Fruit fly (Drosophila melanogaster) whole organism, embryonic: ENCODE data around the gene upSET.

ENCODE experiments used
- ATbp ChIP-seq: fragments of 200-800 bp; sonication (Bioruptor generic); optimal IDR thresholded peaks from 2 replicates; lab custom pipeline; 2017; ENCODE audit warnings: missing biosample characterization, mild to moderate bottlenecking, missing genetic modification characterization, missing genetic modification reagents
- Atf6 ChIP-seq: fragments of 200-800 bp; sonication (Bioruptor generic); IDR thresholded peaks from 2 replicates; pipeline ENCODE4 v1.3.6; 2022; ENCODE audit warnings: missing biosample characterization, missing genetic modification characterization
- BEAF-32 ChIP-seq: fragments of 200-800 bp; sonication (Bioruptor generic); optimal IDR thresholded peaks from 3 replicates; lab custom pipeline; 2017; ENCODE audit warnings: missing biosample characterization, missing genetic modification characterization, mild to moderate bottlenecking, moderate library complexity, missing genetic modification reagents
- Bgb ChIP-seq: fragments of 200-800 bp; sonication (Bioruptor generic); IDR thresholded peaks from 2 replicates; pipeline ENCODE4 v1.3.6; 2022; ENCODE audit warnings: missing biosample characterization, missing genetic modification characterization; ENCODE audit not compliant: partially characterized antibody
- CG1024 ChIP-seq: fragments of 200-800 bp; sonication (Bioruptor generic); IDR thresholded peaks from 2 replicates; pipeline ENCODE4 v1.3.6; 2022; ENCODE audit warnings: missing biosample characterization, missing genetic modification characterization
- CG10267 ChIP-seq: fragments of 200-800 bp; sonication (Bioruptor generic); optimal IDR thresholded peaks from 2 replicates; lab custom pipeline; 2018; ENCODE audit warnings: missing biosample characterization, mild to moderate bottlenecking, missing genetic modification characterization, moderate library complexity
- CG10431 ChIP-seq: fragments of 200-800 bp; sonication (Bioruptor generic); optimal IDR thresholded peaks from 3 replicates; lab custom pipeline; 2018; ENCODE audit warnings: missing biosample characterization, mild to moderate bottlenecking, missing genetic modification characterization
- CG11093 ChIP-seq: fragments of 200-800 bp; sonication (Bioruptor generic); IDR thresholded peaks from 3 replicates; pipeline ENCODE4 v1.3.6; 2022; ENCODE audit warnings: missing biosample characterization, missing genetic modification characterization
- CG1233 ChIP-seq: fragments of 200-800 bp; sonication (Bioruptor generic); optimal IDR thresholded peaks from 4 replicates; lab custom pipeline; 2018; ENCODE audit warnings: missing biosample characterization, mild to moderate bottlenecking, missing genetic modification characterization
- CG14441 ChIP-seq: fragments of 200-800 bp; sonication (Bioruptor generic); IDR thresholded peaks from 2 replicates; pipeline ENCODE4 v1.3.6; 2022; ENCODE audit warnings: missing biosample characterization, missing genetic modification characterization
- CG1602 ChIP-seq: fragments of 200-800 bp; sonication (Bioruptor generic); optimal IDR thresholded peaks from 3 replicates; lab custom pipeline; 2016; ENCODE audit warnings: missing biosample characterization, missing genetic modification characterization
- CG17361 ChIP-seq: fragments of 200-800 bp; sonication (Bioruptor generic); IDR thresholded peaks from 3 replicates; pipeline ENCODE4 v1.3.6; 2022; ENCODE audit warnings: missing biosample characterization, missing genetic modification characterization
- CG2120 ChIP-seq: fragments of 200-800 bp; sonication (Bioruptor generic); optimal IDR thresholded peaks from 3 replicates; lab custom pipeline; 2016; ENCODE audit warnings: missing biosample characterization, missing genetic modification characterization
- CG2678 ChIP-seq: fragments of 200-800 bp; sonication (Bioruptor generic); optimal IDR thresholded peaks from 3 replicates; lab custom pipeline; 2019; ENCODE audit warnings: missing biosample characterization, mild to moderate bottlenecking, missing genetic modification characterization, moderate library complexity
- CG30020 ChIP-seq: fragments of 200-800 bp; optimal IDR thresholded peaks from 2 replicates; lab custom pipeline; 2019; ENCODE audit warnings: missing biosample characterization, mild to moderate bottlenecking, missing genetic modification characterization, moderate library complexity
- CG34224 ChIP-seq: fragments of 200-800 bp; sonication (Bioruptor generic); IDR thresholded peaks from 3 replicates; pipeline ENCODE4 v1.3.6; 2022; ENCODE audit warnings: missing biosample characterization, missing genetic modification characterization; ENCODE audit not compliant: partially characterized antibody
- CG6683 ChIP-seq: fragments of 200-800 bp; sonication (Bioruptor generic); optimal IDR thresholded peaks from 2 replicates; lab custom pipeline; 2017; ENCODE audit warnings: missing biosample characterization, mild to moderate bottlenecking, missing genetic modification characterization, missing genetic modification reagents
- CG6791 ChIP-seq: fragments of 200-800 bp; sonication (Bioruptor generic); IDR thresholded peaks from 3 replicates; pipeline ENCODE4 v1.3.6; 2022; ENCODE audit warnings: missing biosample characterization, missing genetic modification characterization; ENCODE audit not compliant: partially characterized antibody
- CG9932 ChIP-seq: fragments of 200-800 bp; sonication (Bioruptor generic); IDR thresholded peaks from 2 replicates; pipeline ENCODE4 v1.3.6; 2022; ENCODE audit warnings: missing biosample characterization, missing genetic modification characterization
- CTCF ChIP-seq: fragments of 200-800 bp; sonication (Bioruptor generic); optimal IDR thresholded peaks from 2 replicates; lab custom pipeline; 2017; ENCODE audit warnings: missing biosample characterization, mild to moderate bottlenecking, missing genetic modification characterization, moderate library complexity
- Camta ChIP-seq: fragments of 200-800 bp; sonication (Bioruptor generic); optimal IDR thresholded peaks from 2 replicates; lab custom pipeline; 2016; ENCODE audit warnings: missing biosample characterization, missing genetic modification characterization
- Dbx ChIP-seq: fragments of 200-800 bp; sonication (Bioruptor generic); IDR thresholded peaks from 3 replicates; pipeline ENCODE4 v1.3.6; 2022; ENCODE audit warnings: missing biosample characterization, missing genetic modification characterization
- Dref ChIP-seq: fragments of 200-800 bp; sonication (Bioruptor generic); IDR thresholded peaks from 2 replicates; pipeline ENCODE4 v1.3.6; 2022; ENCODE audit warnings: missing biosample characterization, missing genetic modification characterization
- Ets65A ChIP-seq: fragments of 200-800 bp; sonication (Bioruptor generic); peaks from one replicate; lab custom pipeline; 2016; ENCODE audit warnings: missing biosample characterization, missing genetic modification characterization
- Fer3 ChIP-seq: fragments of 200-800 bp; sonication (Bioruptor generic); optimal IDR thresholded peaks from 2 replicates; lab custom pipeline; 2018; ENCODE audit warnings: missing biosample characterization, mild to moderate bottlenecking, missing genetic modification characterization, moderate library complexity
- H15 ChIP-seq: fragments of 200-800 bp; sonication (Bioruptor generic); IDR thresholded peaks from 3 replicates; pipeline ENCODE4 v1.3.6; 2022; ENCODE audit warnings: missing biosample characterization, missing genetic modification characterization
- HLH4C ChIP-seq: fragments of 200-800 bp; sonication (Bioruptor generic); IDR thresholded peaks from 3 replicates; pipeline ENCODE4 v1.3.6; 2022; ENCODE audit warnings: missing biosample characterization, missing genetic modification characterization; ENCODE audit not compliant: partially characterized antibody
- Hand ChIP-seq: fragments of 200-800 bp; sonication (Bioruptor generic); optimal IDR thresholded peaks from 2 replicates; lab custom pipeline; 2017; ENCODE audit warnings: mild to moderate bottlenecking, missing biosample characterization, missing genetic modification reagents, missing genetic modification characterization
- Kr ChIP-seq: fragments of 200-800 bp; sonication (Bioruptor generic); optimal IDR thresholded peaks from 2 replicates; lab custom pipeline; 2017; ENCODE audit warnings: missing biosample characterization, mild to moderate bottlenecking, missing genetic modification characterization
- MESR4 ChIP-seq: fragments of 200-800 bp; sonication (Bioruptor generic); optimal IDR thresholded peaks from 2 replicates; lab custom pipeline; 2018; ENCODE audit warnings: missing biosample characterization, mild to moderate bottlenecking, missing genetic modification characterization, moderate library complexity
- Max ChIP-seq: fragments of 200-800 bp; sonication (Bioruptor generic); optimal IDR thresholded peaks from 2 replicates; lab custom pipeline; 2016; ENCODE audit warnings: missing biosample characterization, mild to moderate bottlenecking, missing genetic modification characterization
- Nf-YB ChIP-seq: fragments of 200-800 bp; sonication (Bioruptor generic); optimal IDR thresholded peaks from 3 replicates; lab custom pipeline; 2019; ENCODE audit warnings: missing biosample characterization, mild to moderate bottlenecking, missing genetic modification characterization, moderate library complexity
- Nf-YC ChIP-seq: fragments of 200-800 bp; optimal IDR thresholded peaks from 3 replicates; lab custom pipeline; 2019; ENCODE audit warnings: missing biosample characterization, mild to moderate bottlenecking, missing genetic modification characterization, moderate library complexity
- Optix ChIP-seq: fragments of 200-800 bp; sonication (Bioruptor generic); IDR thresholded peaks from 3 replicates; pipeline ENCODE4 v1.3.6; 2022; ENCODE audit warnings: missing biosample characterization, missing genetic modification characterization
- Pdp1 ChIP-seq, 2 experiments: fragments of 200-800 bp; sonication (Bioruptor generic); optimal IDR thresholded peaks; 3 replicates each; lab custom pipeline; 2016; ENCODE audit warnings: missing biosample characterization in 2 of 2, missing genetic modification characterization in 2 of 2, mild to moderate bottlenecking in 1 of 2, moderate library complexity in 1 of 2
- Xbp1 ChIP-seq: fragments of 200-800 bp; sonication (Bioruptor generic); optimal IDR thresholded peaks from 3 replicates; lab custom pipeline; 2016; ENCODE audit warnings: missing biosample characterization, mild to moderate bottlenecking, missing genetic modification characterization
- caup ChIP-seq: fragments of 200-800 bp; sonication (Bioruptor generic); optimal IDR thresholded peaks from 3 replicates; lab custom pipeline; 2017; ENCODE audit warnings: missing biosample characterization, mild to moderate bottlenecking, missing genetic modification characterization, moderate library complexity; ENCODE audit not compliant: severe bottlenecking
- corto ChIP-seq: fragments of 200-800 bp; sonication (Bioruptor generic); optimal IDR thresholded peaks from 2 replicates; lab custom pipeline; 2016; ENCODE audit warnings: missing biosample characterization, mild to moderate bottlenecking, missing genetic modification characterization, moderate library complexity
- emc ChIP-seq: fragments of 200-800 bp; sonication (Bioruptor generic); optimal IDR thresholded peaks from 2 replicates; lab custom pipeline; 2016; ENCODE audit warnings: missing biosample characterization, missing genetic modification characterization
- grn ChIP-seq: fragments of 200-800 bp; sonication (Bioruptor generic); optimal IDR thresholded peaks from 3 replicates; lab custom pipeline; 2017; ENCODE audit warnings: missing biosample characterization, missing genetic modification characterization
- gsb-n ChIP-seq: fragments of 200-800 bp; sonication (Bioruptor generic); optimal IDR thresholded peaks from 3 replicates; lab custom pipeline; 2018; ENCODE audit warnings: missing biosample characterization, mild to moderate bottlenecking, missing genetic modification characterization
- hb ChIP-seq: fragments of 200-800 bp; sonication (Bioruptor generic); IDR thresholded peaks from 3 replicates; pipeline ENCODE4 v1.3.6; 2022; ENCODE audit warnings: missing biosample characterization, missing genetic modification characterization; ENCODE audit not compliant: partially characterized antibody
- ind ChIP-seq: fragments of 200-800 bp; sonication (Bioruptor generic); optimal IDR thresholded peaks from 3 replicates; lab custom pipeline; 2016; ENCODE audit warnings: missing biosample characterization, missing genetic modification characterization
- jumu ChIP-seq: fragments of 200-800 bp; sonication (Bioruptor generic); optimal IDR thresholded peaks from 3 replicates; lab custom pipeline; 2016; ENCODE audit warnings: missing biosample characterization, missing genetic modification characterization
- mld ChIP-seq: fragments of 200-800 bp; sonication (Bioruptor generic); IDR thresholded peaks from 3 replicates; pipeline ENCODE4 v1.3.6; 2022; ENCODE audit warnings: missing biosample characterization, missing genetic modification characterization; ENCODE audit not compliant: partially characterized antibody
- nerfin-2 ChIP-seq: fragments of 200-800 bp; sonication (Bioruptor generic); IDR thresholded peaks from 2 replicates; pipeline ENCODE4 v1.3.6; 2022; ENCODE audit warnings: missing biosample characterization, missing genetic modification characterization; ENCODE audit not compliant: partially characterized antibody
- oc ChIP-seq: fragments of 200-800 bp; sonication (Bioruptor generic); optimal IDR thresholded peaks from 2 replicates; lab custom pipeline; 2018; ENCODE audit warnings: missing biosample characterization, mild to moderate bottlenecking, missing genetic modification characterization, moderate library complexity
- repo ChIP-seq: fragments of 200-800 bp; sonication (Bioruptor generic); optimal IDR thresholded peaks from 2 replicates; lab custom pipeline; 2016; ENCODE audit warnings: missing biosample characterization, missing genetic modification characterization
- stwl ChIP-seq: fragments of 200-800 bp; sonication (Bioruptor generic); optimal IDR thresholded peaks from 3 replicates; lab custom pipeline; 2018; ENCODE audit warnings: missing biosample characterization, mild to moderate bottlenecking, missing genetic modification characterization, moderate library complexity
- tna ChIP-seq: fragments of 200-800 bp; sonication (Bioruptor generic); IDR thresholded peaks from 2 replicates; pipeline ENCODE4 v1.3.6; 2022; ENCODE audit warnings: missing biosample characterization, missing genetic modification characterization; ENCODE audit not compliant: partially characterized antibody

upSET gene

dm6 chr3L:14036867-14037313, 35.0 kb downstream of the upSET start, which contains the start of gene Hsp110 (continued):
- peak; percentile 7 for TF ChIP-seq jumu (GFP tag; lab: Kevin White, UChicago)
- peak; percentile 32 for TF ChIP-seq Nf-YC (tag; lab: Kevin White, UChicago)
- peak; percentile 7 for TF ChIP-seq repo (GFP tag; lab: Kevin White, UChicago)
- TF ChIP-seq CG2678 (tag; lab: Kevin White, UChicago) = peak; percentile 7
- TF ChIP-seq Kr (GFP tag; lab: Kevin White, UChicago) = no peak
- peak; percentile 3 for TF ChIP-seq oc (tag; lab: Kevin White, UChicago)
- TF ChIP-seq Atf6 (GFP tag; lab: Robert Waterston, UW) = peak; percentile 19; the same call in 1 of the 2 replicates
- TF ChIP-seq H15 (GFP tag; lab: Robert Waterston, UW) = no peak
- peak; percentile 67 for TF ChIP-seq CG10267 (tag; lab: Kevin White, UChicago)
- TF ChIP-seq Xbp1 (GFP tag; lab: Kevin White, UChicago) = peak; percentile 5
- TF ChIP-seq ind = no peak
- peak; percentile 98 for TF ChIP-seq nerfin-2 (GFP tag; lab: Robert Waterston, UW)
- peak; percentile 29 for TF ChIP-seq Nf-YB (GFP tag; lab: Kevin White, UChicago)
- peak; percentile 80 for TF ChIP-seq grn (GFP tag; lab: Kevin White, UChicago)
- peak; percentile 76 for TF ChIP-seq CG9932 (GFP tag; lab: Robert Waterston, UW)
- no peak for TF ChIP-seq CG11093
- peak; percentile 32 for TF ChIP-seq CG30020 (tag; lab: Kevin White, UChicago)
- TF ChIP-seq CG17361 = peak; percentile 26; the same call in 1 of the 3 replicates
- TF ChIP-seq Bgb (GFP tag; lab: Robert Waterston, UW) = peak; percentile 100
- TF ChIP-seq mld (GFP tag; lab: Robert Waterston, UW) = peak; percentile 99
- peak; percentile 99 for TF ChIP-seq tna (GFP tag; lab: Robert Waterston, UW)
- peak; percentile 99 for TF ChIP-seq hb (GFP tag; lab: Robert Waterston, UW)
- peak; percentile 44 for TF ChIP-seq Ets65A (GFP tag; lab: Kevin White, UChicago)
- peak; percentile 100 for TF ChIP-seq CG34224
- peak; percentile 47 for TF ChIP-seq gsb-n (tag; lab: Kevin White, UChicago)
- peak; percentile 9 for TF ChIP-seq CTCF
- TF ChIP-seq CG10431 = no peak
- TF ChIP-seq MESR4 = peak; percentile 45
- TF ChIP-seq CG6683 (GFP tag; lab: Kevin White, UChicago) = no peak
- peak; percentile 98 for TF ChIP-seq Dref (GFP tag; lab: Robert Waterston, UW)
- TF ChIP-seq corto (GFP tag; lab: Kevin White, UChicago) = peak; percentile 23
- peak; percentile 98 for TF ChIP-seq BEAF-32 (GFP tag; lab: Kevin White, UChicago)
- peak; percentile 16 for TF ChIP-seq Hand (GFP tag; lab: Kevin White, UChicago)
- TF ChIP-seq CG1233 (GFP tag; lab: Kevin White, UChicago) = no peak
- no peak for TF ChIP-seq CG1602 (GFP tag; lab: Kevin White, UChicago)
- peak; percentile 10 for TF ChIP-seq Fer3 (tag; lab: Kevin White, UChicago)
- no peak for TF ChIP-seq ATbp
- no peak for TF ChIP-seq Optix (GFP tag; lab: Robert Waterston, UW)
- TF ChIP-seq CG6791 = peak; percentile 100
- TF ChIP-seq HLH4C (GFP tag; lab: Robert Waterston, UW) = peak; percentile 98
- no peak for TF ChIP-seq CG1024 (GFP tag; lab: Robert Waterston, UW)
- peak in 1 of 2 experiments; percentile 42 for TF ChIP-seq Pdp1 (GFP tag; optimal IDR thresholded peaks at IDR 0.05; lab: Kevin White, UChicago)
- no peak for TF ChIP-seq emc
- TF ChIP-seq CG14441 (GFP tag; lab: Robert Waterston, UW) = no peak
- no peak for TF ChIP-seq Camta (GFP tag; lab: Kevin White, UChicago)
- no peak for TF ChIP-seq caup (GFP tag; lab: Kevin White, UChicago)
- peak; percentile 51 for TF ChIP-seq CG2120 (GFP tag; lab: Kevin White, UChicago)
- TF ChIP-seq stwl (tag; lab: Kevin White, UChicago) = peak; percentile 46
- peak; percentile 70 for TF ChIP-seq Max (GFP tag; lab: Kevin White, UChicago)
- peak; percentile 72; the same call in 2 of the 3 replicates for TF ChIP-seq Dbx (GFP tag; lab: Robert Waterston, UW)
